Worm (Caenorhabditis elegans): ENCODE results near the gene Y57A10C.11.
A peak's percentile ranks its signal among the peaks of the same experiment; 100 is the strongest.

The Y57A10C.11 gene

ce11 chrII:12382625-12383562 lies 31.8 kb downstream of the Y57A10C.11 start, which contains the start of gene btb-14:
Gene btb-14, plus strand, starts transcription at chrII:12383463.
- no peak for TF ChIP-seq ces-1 (GFP tag; optimal IDR thresholded peaks at IDR 0.05)
- TF ChIP-seq nhr-10 (tag; optimal IDR thresholded peaks at IDR 0.05): no peak
- TF ChIP-seq unc-62 (GFP tag; optimal IDR thresholded peaks at IDR 0.05 in 1 of 2): peak in 1 of 2 experiments; percentile 53
- TF ChIP-seq unc-62 (tag; optimal IDR thresholded peaks at IDR 0.05): no peak
- no peak for TF ChIP-seq dmd-8 (GFP tag; IDR thresholded peaks at IDR 0.05)
- no peak for TF ChIP-seq nhr-42 (GFP tag; IDR thresholded peaks at IDR 0.05)
- TF ChIP-seq ceh-32 (tag; optimal IDR thresholded peaks at IDR 0.05; ENCODE audit: poor library complexity): no peak
- no peak for TF ChIP-seq nhr-6 (tag; optimal IDR thresholded peaks at IDR 0.05)
- peak; percentile 46; the same call in 1 of the 2 replicates for TF ChIP-seq set-16 (GFP tag; IDR thresholded peaks at IDR 0.05)
- TF ChIP-seq zfp-2 (tag; optimal IDR thresholded peaks at IDR 0.05): no peak
- no peak for TF ChIP-seq fos-1 (tag; optimal IDR thresholded peaks at IDR 0.05)
- TF ChIP-seq dmd-6 (GFP tag; IDR thresholded peaks at IDR 0.05): peak; percentile 12; the same call in 1 of the 2 replicates
- TF ChIP-seq ZK337.2 (GFP tag; IDR thresholded peaks at IDR 0.05): no peak
- no peak for TF ChIP-seq nhr-48 (tag; optimal IDR thresholded peaks at IDR 0.05)
- TF ChIP-seq F26F4.8 (GFP tag; conservative IDR thresholded peaks at IDR 0.05): no peak
- peak in 1 of 2 experiments; percentile 21 for TF ChIP-seq mdl-1 (tag; optimal IDR thresholded peaks at IDR 0.05)
- no peak for TF ChIP-seq mes-2 (tag; optimal IDR thresholded peaks at IDR 0.05; ENCODE audit: poor library complexity, severe bottlenecking)
- no peak for TF ChIP-seq nhr-237 (tag; optimal IDR thresholded peaks at IDR 0.05)
- TF ChIP-seq daf-8 (GFP tag; IDR thresholded peaks at IDR 0.05): no peak
- no peak for TF ChIP-seq D1046.2 (GFP tag; IDR thresholded peaks at IDR 0.05)
- TF ChIP-seq hif-1 (tag; optimal IDR thresholded peaks at IDR 0.05): peak in 1 of 2 experiments; percentile 4
- TF ChIP-seq zip-2 (tag; optimal IDR thresholded peaks at IDR 0.05): no peak
- no peak for TF ChIP-seq duxl-1 (tag; optimal IDR thresholded peaks at IDR 0.05; ENCODE audit: poor library complexity)
- no peak for TF ChIP-seq unc-130 (GFP tag; optimal IDR thresholded peaks at IDR 0.05)
- TF ChIP-seq ceh-44 (GFP tag; IDR thresholded peaks at IDR 0.05): no peak
- peak; percentile 64; the same call in 1 of the 2 replicates for TF ChIP-seq hmg-1.1 (GFP tag; IDR thresholded peaks at IDR 0.05)
- 0 out of 2 replicates have a peak, but pooled peaks have one; percentile 19 for TF ChIP-seq ceh-20 (GFP tag; IDR thresholded peaks at IDR 0.05)
- TF ChIP-seq egl-43 (GFP tag; IDR thresholded peaks at IDR 0.05): 0 out of 2 replicates have a peak, but pooled peaks have one; percentile 44
- no peak for TF ChIP-seq daf-19 (GFP tag; conservative IDR thresholded peaks at IDR 0.05)
- no peak for TF ChIP-seq php-3 (GFP tag; IDR thresholded peaks at IDR 0.05)
- no peak for TF ChIP-seq ZK546.5 (tag; optimal IDR thresholded peaks at IDR 0.05)
- no peak for TF ChIP-seq cey-2 (tag; optimal IDR thresholded peaks at IDR 0.05; ENCODE audit: borderline replicate concordance, insufficient read depth)
- TF ChIP-seq egl-27 (tag; optimal IDR thresholded peaks at IDR 0.05): no peak
- no peak for TF ChIP-seq F37D6.2 (tag; optimal IDR thresholded peaks at IDR 0.05)
- TF ChIP-seq lir-3 (tag; optimal IDR thresholded peaks at IDR 0.05): no peak
- peak in 1 of 2 experiments; percentile 60 for TF ChIP-seq lsy-2 (tag; optimal IDR thresholded peaks at IDR 0.05)
- TF ChIP-seq zip-11 (GFP tag; IDR thresholded peaks at IDR 0.05): no peak
- no peak for TF ChIP-seq madf-5 (GFP tag; IDR thresholded peaks at IDR 0.05)
- no peak for TF ChIP-seq ceh-82 (tag; optimal IDR thresholded peaks at IDR 0.05)
- TF ChIP-seq rbr-2 (tag; optimal IDR thresholded peaks at IDR 0.05): peak; percentile 24
- no peak for TF ChIP-seq lin-39 (tag; optimal IDR thresholded peaks at IDR 0.05)
- TF ChIP-seq ctbp-1 (GFP tag; IDR thresholded peaks at IDR 0.05): no peak
- no peak for TF ChIP-seq daf-16 (GFP tag; optimal IDR thresholded peaks at IDR 0.05)
- no peak for TF ChIP-seq daf-16 (tag; optimal IDR thresholded peaks at IDR 0.05)
- TF ChIP-seq zfp-3 (GFP tag; conservative IDR thresholded peaks at IDR 0.05): no peak
- TF ChIP-seq aha-1 (tag): no peak
- no peak for TF ChIP-seq gei-8 (GFP tag; optimal IDR thresholded peaks at IDR 0.05)
- peak; percentile 26 for TF ChIP-seq snpc-4 (tag; optimal IDR thresholded peaks at IDR 0.05)
